Fruit fly (Drosophila melanogaster) whole organism, embryonic: ENCODE measurements around the gene Atat.

ENCODE experiments used
- ATbp ChIP-seq: fragments of 200-800 bp; sonication (Bioruptor generic); optimal IDR thresholded peaks from 2 replicates; lab custom pipeline; 2017; ENCODE audit warnings: missing biosample characterization, mild to moderate bottlenecking, missing genetic modification characterization, missing genetic modification reagents
- Bteb2 ChIP-seq: fragments of 200-800 bp; sonication (Bioruptor generic); optimal IDR thresholded peaks from 2 replicates; lab custom pipeline; 2016; ENCODE audit warnings: missing biosample characterization, missing genetic modification characterization
- CG12299 ChIP-seq: fragments of 200-800 bp; sonication (Bioruptor generic); optimal IDR thresholded peaks from 2 replicates; lab custom pipeline; 2018; ENCODE audit warnings: missing biosample characterization, mild to moderate bottlenecking, missing genetic modification characterization
- CG13894 ChIP-seq: fragments of 200-800 bp; sonication (Bioruptor generic); optimal IDR thresholded peaks from 3 replicates; lab custom pipeline; 2018; ENCODE audit warnings: missing biosample characterization, mild to moderate bottlenecking, missing genetic modification characterization, moderate library complexity
- CG14860 ChIP-seq: fragments of 200-800 bp; sonication (Bioruptor generic); IDR thresholded peaks from 3 replicates; pipeline ENCODE4 v1.3.6; 2022; ENCODE audit warnings: missing biosample characterization, missing genetic modification characterization; ENCODE audit not compliant: partially characterized antibody
- CG15601 ChIP-seq: fragments of 200-800 bp; sonication (Bioruptor generic); optimal IDR thresholded peaks from 3 replicates; lab custom pipeline; 2019; ENCODE audit warnings: missing biosample characterization, mild to moderate bottlenecking, missing genetic modification characterization, moderate library complexity
- CG16779 ChIP-seq: fragments of 200-800 bp; sonication (Bioruptor generic); IDR thresholded peaks from 2 replicates; pipeline ENCODE4 v1.3.6; 2022; ENCODE audit warnings: missing biosample characterization, missing genetic modification characterization
- CG17361 ChIP-seq: fragments of 200-800 bp; sonication (Bioruptor generic); IDR thresholded peaks from 3 replicates; pipeline ENCODE4 v1.3.6; 2022; ENCODE audit warnings: missing biosample characterization, missing genetic modification characterization
- CG1792 ChIP-seq: fragments of 200-800 bp; sonication (Bioruptor generic); optimal IDR thresholded peaks from 2 replicates; lab custom pipeline; 2016; ENCODE audit warnings: missing biosample characterization, missing genetic modification characterization
- CG1832 ChIP-seq: fragments of 200-800 bp; sonication (Bioruptor generic); optimal IDR thresholded peaks from 2 replicates; lab custom pipeline; 2017; ENCODE audit warnings: missing biosample characterization, mild to moderate bottlenecking, missing genetic modification characterization, inconsistent platforms
- CG3838 ChIP-seq: fragments of 200-800 bp; sonication (Bioruptor generic); optimal IDR thresholded peaks from 3 replicates; lab custom pipeline; 2016; ENCODE audit warnings: missing biosample characterization, missing genetic modification characterization
- CG3995 ChIP-seq: fragments of 200-800 bp; sonication (Bioruptor generic); optimal IDR thresholded peaks from 3 replicates; lab custom pipeline; 2016; ENCODE audit warnings: missing biosample characterization, missing genetic modification characterization
- CG42726 ChIP-seq: fragments of 200-800 bp; sonication (Bioruptor generic); IDR thresholded peaks from 2 replicates; pipeline ENCODE4 v1.3.6; 2022; ENCODE audit warnings: missing biosample characterization, missing genetic modification characterization; ENCODE audit not compliant: partially characterized antibody
- CG8478 ChIP-seq: fragments of >200 bp; optimal IDR thresholded peaks from 2 replicates; lab custom pipeline; 2018
- D ChIP-seq, 2 experiments: fragments of 200-800 bp in 1 of 2; fragments of >200 bp in 1 of 2; sonication (Bioruptor generic) in 1 of 2; optimal IDR thresholded peaks; 2 replicates in 1 of 2; 3 replicates in 1 of 2; lab custom pipeline; 2017; ENCODE audit warnings: mild to moderate bottlenecking in 1 of 2, missing biosample characterization in 1 of 2, missing genetic modification characterization in 1 of 2, missing genetic modification reagents in 1 of 2
- Deaf1 ChIP-seq: fragments of 200-800 bp; optimal IDR thresholded peaks from 3 replicates; lab custom pipeline; 2019; ENCODE audit warnings: missing biosample characterization, mild to moderate bottlenecking, missing genetic modification characterization, moderate library complexity
- Dref ChIP-seq: fragments of 200-800 bp; sonication (Bioruptor generic); IDR thresholded peaks from 2 replicates; pipeline ENCODE4 v1.3.6; 2022; ENCODE audit warnings: missing biosample characterization, missing genetic modification characterization
- Drgx ChIP-seq: fragments of 200-800 bp; sonication (Bioruptor generic); IDR thresholded peaks from 2 replicates; pipeline ENCODE4 v1.3.6; 2022; ENCODE audit warnings: missing biosample characterization, missing genetic modification characterization
- H2.0 ChIP-seq: fragments of 200-800 bp; sonication (Bioruptor generic); IDR thresholded peaks from 2 replicates; pipeline ENCODE4 v1.3.6; 2022; ENCODE audit warnings: missing biosample characterization, missing genetic modification characterization
- Hr78 ChIP-seq, 2 experiments: fragments of 200-800 bp in 1 of 2; fragments of >200 bp in 1 of 2; sonication (Bioruptor generic) in 1 of 2; optimal IDR thresholded peaks; 2 replicates each; lab custom pipeline; 2017 to 2019; ENCODE audit warnings: missing biosample characterization in 2 of 2, missing genetic modification characterization in 2 of 2, mild to moderate bottlenecking in 1 of 2, moderate library complexity in 1 of 2
- MESR4 ChIP-seq: fragments of 200-800 bp; sonication (Bioruptor generic); optimal IDR thresholded peaks from 2 replicates; lab custom pipeline; 2018; ENCODE audit warnings: missing biosample characterization, mild to moderate bottlenecking, missing genetic modification characterization, moderate library complexity
- Scr ChIP-seq: fragments of 200-800 bp; sonication (Bioruptor generic); IDR thresholded peaks from 2 replicates; pipeline ENCODE4 v1.3.6; 2022; ENCODE audit warnings: missing biosample characterization, missing genetic modification characterization; ENCODE audit not compliant: partially characterized antibody
- Sry-β ChIP-seq: fragments of 200-800 bp; sonication (Bioruptor generic); optimal IDR thresholded peaks from 2 replicates; lab custom pipeline; 2018; ENCODE audit warnings: missing biosample characterization, mild to moderate bottlenecking, missing genetic modification characterization, moderate library complexity
- Xrp1 ChIP-seq: fragments of 200-800 bp; sonication (Bioruptor generic); IDR thresholded peaks from 2 replicates; pipeline ENCODE4 v1.3.6; 2022; ENCODE audit warnings: missing biosample characterization, missing genetic modification characterization
- YL-1 ChIP-seq: fragments of 200-800 bp; sonication (Bioruptor generic); optimal IDR thresholded peaks from 3 replicates; lab custom pipeline; 2017; ENCODE audit warnings: missing biosample characterization, mild to moderate bottlenecking, missing genetic modification characterization
- bbx ChIP-seq: fragments of 200-800 bp; sonication (Bioruptor generic); IDR thresholded peaks from 2 replicates; pipeline ENCODE4 v1.3.6; 2022; ENCODE audit warnings: missing biosample characterization, missing genetic modification characterization; ENCODE audit not compliant: partially characterized antibody
- cad ChIP-seq: fragments of >200 bp; optimal IDR thresholded peaks from 2 replicates; lab custom pipeline; 2017; ENCODE audit warnings: missing biosample characterization, missing genetic modification characterization
- cg ChIP-seq: fragments of 200-800 bp; sonication (Bioruptor generic); optimal IDR thresholded peaks from 3 replicates; lab custom pipeline; 2019; ENCODE audit warnings: missing biosample characterization, mild to moderate bottlenecking, missing genetic modification characterization, moderate library complexity
- chinmo ChIP-seq: fragments of 200-800 bp; sonication (Bioruptor generic); IDR thresholded peaks from 4 replicates; pipeline ENCODE4 v1.3.6; 2022; ENCODE audit warnings: missing biosample characterization, missing genetic modification characterization; ENCODE audit not compliant: partially characterized antibody
- crol ChIP-seq: fragments of 200-800 bp; sonication (Bioruptor generic); IDR thresholded peaks from 2 replicates; pipeline ENCODE4 v1.3.6; 2022; ENCODE audit warnings: missing biosample characterization, missing genetic modification characterization
- disco-r ChIP-seq: fragments of 200-800 bp; sonication (Bioruptor generic); optimal IDR thresholded peaks from 2 replicates; lab custom pipeline; 2016; ENCODE audit warnings: missing biosample characterization, missing genetic modification characterization
- gce ChIP-seq: fragments of 200-800 bp; sonication (Bioruptor generic); IDR thresholded peaks from 3 replicates; pipeline ENCODE4 v1.3.6; 2022; ENCODE audit warnings: missing biosample characterization, missing genetic modification characterization
- gcm2 ChIP-seq: fragments of 200-800 bp; sonication (Bioruptor generic); optimal IDR thresholded peaks from 2 replicates; lab custom pipeline; 2016; ENCODE audit warnings: missing biosample characterization, missing genetic modification characterization
- gsb ChIP-seq: fragments of 200-800 bp; sonication (Bioruptor generic); IDR thresholded peaks from 2 replicates; pipeline ENCODE4 v1.3.6; 2022; ENCODE audit warnings: missing biosample characterization, missing genetic modification characterization
- gsb-n ChIP-seq: fragments of 200-800 bp; sonication (Bioruptor generic); optimal IDR thresholded peaks from 3 replicates; lab custom pipeline; 2018; ENCODE audit warnings: missing biosample characterization, mild to moderate bottlenecking, missing genetic modification characterization
- gt ChIP-seq: fragments of 200-800 bp; sonication (Bioruptor generic); IDR thresholded peaks from 2 replicates; pipeline ENCODE4 v1.3.6; 2022; ENCODE audit warnings: missing biosample characterization, missing genetic modification characterization
- klu ChIP-seq: fragments of 200-800 bp; sonication (Bioruptor generic); IDR thresholded peaks from 2 replicates; pipeline ENCODE4 v1.3.6; 2022; ENCODE audit warnings: missing biosample characterization, missing genetic modification characterization
- kni ChIP-seq: fragments of 200-800 bp; sonication (Bioruptor generic); optimal IDR thresholded peaks from 3 replicates; lab custom pipeline; 2017; ENCODE audit warnings: mild to moderate bottlenecking, missing biosample characterization, missing genetic modification reagents, missing genetic modification characterization
- nerfin-1 ChIP-seq: fragments of 200-800 bp; sonication (Bioruptor generic); optimal IDR thresholded peaks from 3 replicates; lab custom pipeline; 2019; ENCODE audit warnings: missing biosample characterization, mild to moderate bottlenecking, missing genetic modification characterization, moderate library complexity
- nerfin-2 ChIP-seq: fragments of 200-800 bp; sonication (Bioruptor generic); IDR thresholded peaks from 2 replicates; pipeline ENCODE4 v1.3.6; 2022; ENCODE audit warnings: missing biosample characterization, missing genetic modification characterization; ENCODE audit not compliant: partially characterized antibody
- nom ChIP-seq: fragments of 200-800 bp; sonication (Bioruptor generic); optimal IDR thresholded peaks from 2 replicates; lab custom pipeline; 2017; ENCODE audit warnings: missing biosample characterization, missing genetic modification characterization, mild to moderate bottlenecking, moderate library complexity, missing genetic modification reagents
- pros ChIP-seq: fragments of 200-800 bp; sonication (Bioruptor generic); optimal IDR thresholded peaks from 3 replicates; lab custom pipeline; 2019; ENCODE audit warnings: missing biosample characterization, mild to moderate bottlenecking, missing genetic modification characterization, moderate library complexity
- sens-2 ChIP-seq: fragments of 200-800 bp; sonication (Bioruptor generic); IDR thresholded peaks from 2 replicates; pipeline ENCODE4 v1.3.6; 2022; ENCODE audit warnings: missing biosample characterization, missing genetic modification characterization
- sna ChIP-seq: fragments of 200-800 bp; sonication (Bioruptor generic); IDR thresholded peaks from 2 replicates; pipeline ENCODE4 v1.3.6; 2022; ENCODE audit warnings: missing biosample characterization, missing genetic modification characterization; ENCODE audit not compliant: partially characterized antibody
- twi ChIP-seq: fragments of 200-800 bp; optimal IDR thresholded peaks from 2 replicates; lab custom pipeline; 2019; ENCODE audit warnings: missing biosample characterization, mild to moderate bottlenecking, missing genetic modification characterization, moderate library complexity
- unc-4 ChIP-seq: fragments of 200-800 bp; sonication (Bioruptor generic); IDR thresholded peaks from 2 replicates; pipeline ENCODE4 v1.3.6; 2022; ENCODE audit warnings: missing biosample characterization, missing genetic modification characterization; ENCODE audit not compliant: partially characterized antibody

The Atat gene

dm6 chr3L:9410754-9411423 lies 15.7 kb downstream of the Atat start, which contains the start of the genes CG4022 and Cpsf5 (continued):
- peak; percentile 53 for TF ChIP-seq gcm2 (GFP tag; lab: Kevin White, UChicago)
- TF ChIP-seq Dref: peak; percentile 48
- TF ChIP-seq Drgx (GFP tag; lab: Robert Waterston, UW): peak; percentile 39
- peak; percentile 62 for TF ChIP-seq ATbp
- TF ChIP-seq Deaf1 (tag; lab: Kevin White, UChicago): peak; percentile 60
- peak; percentile 6 for TF ChIP-seq CG3995 (GFP tag; lab: Kevin White, UChicago)
- peak; percentile 28 for TF ChIP-seq nom (GFP tag; lab: Kevin White, UChicago)
- TF ChIP-seq CG1792 (GFP tag; lab: Kevin White, UChicago): peak; percentile 55
- no peak for TF ChIP-seq CG14860 (GFP tag; lab: Robert Waterston, UW)
- peak; percentile 89 for TF ChIP-seq Xrp1 (GFP tag; lab: Robert Waterston, UW)
- TF ChIP-seq cad (GFP tag; lab: Kevin White, UChicago): no peak
- TF ChIP-seq CG17361 (GFP tag; lab: Robert Waterston, UW): peak; percentile 82
- TF ChIP-seq CG3838 (GFP tag; lab: Kevin White, UChicago): peak; percentile 74
- TF ChIP-seq unc-4: 0 out of 2 replicates have a peak, but pooled peaks have one; percentile 16
- peak; percentile 88 for TF ChIP-seq YL-1 (GFP tag; lab: Kevin White, UChicago)
- TF ChIP-seq sens-2: 0 out of 2 replicates have a peak, but pooled peaks have one; percentile 29
- TF ChIP-seq Sry-β (GFP tag; lab: Kevin White, UChicago): peak; percentile 42
- TF ChIP-seq nerfin-2 (GFP tag; lab: Robert Waterston, UW): no peak
- TF ChIP-seq kni: peak; percentile 93

- TF ChIP-seq Deaf1 (tag; lab: Kevin White, UChicago) (no peak), CG1832 (peak; percentile 63), kni (no peak), D (optimal IDR thresholded peaks at IDR 0.05; lab: Kevin White, UChicago) (peak; percentile 69), D (GFP tag; optimal IDR thresholded peaks at IDR 0.05; lab: Kevin White, UChicago) (no peak), MESR4 (GFP tag; lab: Kevin White, UChicago) (peak; percentile 26), gce (GFP tag; lab: Robert Waterston, UW) (no peak), twi (no peak), pros (peak; percentile 82), nerfin-1 (tag; lab: Kevin White, UChicago) (peak; percentile 24), CG16779 (GFP tag; lab: Robert Waterston, UW) (0 out of 2 replicates have a peak, but pooled peaks have one; percentile 22), cg (GFP tag; lab: Kevin White, UChicago) (peak; percentile 94), CG8478 (lab: Kevin White, UChicago) (peak; percentile 75), Hr78 (GFP tag; optimal IDR thresholded peaks at IDR 0.05; lab: Kevin White, UChicago) (peak in 1 of 2 experiments; percentile 20), bbx (0 out of 2 replicates have a peak, but pooled peaks have one; percentile 5), CG15601 (no peak), gsb-n (no peak), crol (GFP tag; lab: Robert Waterston, UW) (peak; percentile 64), nom (GFP tag; lab: Kevin White, UChicago) (peak; percentile 13)
Observed at dm6 chr3L:9410030-9410589, 16.4 kb downstream of the Atat start.

- TF ChIP-seq CG13894 (tag; lab: Kevin White, UChicago) (peak; percentile 43), klu (no peak), CG42726 (GFP tag; lab: Robert Waterston, UW) (no peak), chinmo (0 out of 4 replicates have a peak, but pooled peaks have one; percentile 15), gsb (GFP tag; lab: Robert Waterston, UW) (no peak), H2.0 (no peak), disco-r (GFP tag; lab: Kevin White, UChicago) (no peak), CG12299 (tag; lab: Kevin White, UChicago) (no peak), Scr (GFP tag; lab: Robert Waterston, UW) (no peak), gt (GFP tag; lab: Robert Waterston, UW) (no peak), sens-2 (no peak), sna (no peak), Bteb2 (GFP tag; lab: Kevin White, UChicago) (no peak)
Observed at dm6 chr3L:9404497-9404896, 22.1 kb downstream of the Atat start, which contains the start of gene Cpr67B. Cpr67B (plus strand) TSS chr3L:9404797.
